Fruit fly (Drosophila melanogaster) whole organism, prepupa: ENCODE results near the gene CG33687.

Experiments used
- Hr39 ChIP-seq: fragments of 200-800 bp; sonication (Bioruptor generic); optimal IDR thresholded peaks from 2 replicates; lab custom pipeline; 2016; ENCODE audit warnings: missing biosample characterization, missing genetic modification characterization
- dsx ChIP-seq: fragments of 200-800 bp; optimal IDR thresholded peaks from 3 replicates; lab custom pipeline; 2019; ENCODE audit warnings: missing biosample characterization, mild to moderate bottlenecking, missing genetic modification characterization, moderate library complexity; ENCODE audit not compliant: poor library complexity, severe bottlenecking
- fd59A ChIP-seq: fragments of 200-800 bp; sonication (Bioruptor generic); optimal IDR thresholded peaks from 2 replicates; lab custom pipeline; 2017; ENCODE audit warnings: missing biosample characterization, mild to moderate bottlenecking, missing genetic modification characterization, missing genetic modification reagents
- ss ChIP-seq, 2 experiments: fragments of 200-800 bp; sonication (Bioruptor generic); optimal IDR thresholded peaks; 2 replicates in 1 of 2; 3 replicates in 1 of 2; lab custom pipeline; 2017 to 2018; ENCODE audit warnings: mild to moderate bottlenecking in 2 of 2, missing biosample characterization in 2 of 2, missing genetic modification characterization in 2 of 2, moderate library complexity in 1 of 2

DNA sequence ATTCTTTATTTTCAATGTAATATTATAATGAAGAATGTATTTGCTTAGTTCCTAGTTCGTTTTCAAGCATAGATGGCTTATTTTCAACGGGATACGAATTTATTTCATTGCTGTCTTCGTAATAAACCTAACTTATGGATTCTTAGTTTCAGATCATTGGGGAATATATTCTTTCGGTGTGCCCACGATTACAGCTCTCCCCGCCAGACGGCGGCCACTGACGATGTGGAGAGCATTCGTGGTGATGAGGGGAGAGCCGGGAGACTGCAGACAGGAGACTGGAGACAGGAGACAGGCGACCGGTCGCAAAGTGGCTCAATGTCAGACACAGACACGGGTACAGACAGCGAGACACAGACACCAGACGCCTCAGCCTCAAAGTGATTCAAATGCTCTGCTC lies 20.4 kb upstream of the CG33687 start:
- TF ChIP-seq fd59A (GFP tag; lab: Kevin White, UChicago) (no peak), dsx (GFP tag; lab: Kevin White, UChicago) (peak; percentile 10), Hr39 (no peak), ss (GFP tag; optimal IDR thresholded peaks at IDR 0.05; lab: Kevin White, UChicago) (peak in 1 of 2 experiments; percentile 22)
